Worm (Caenorhabditis elegans) whole organism, L2 larva: ENCODE results near the gene pssy-1.

Source experiments
- Y55F3AM.14 ChIP-seq: fragments of 200-800 bp; sonication (Bioruptor generic); optimal IDR thresholded peaks from 2 replicates; lab custom pipeline; 2018; ENCODE audit warnings: mild to moderate bottlenecking, missing genetic modification characterization, missing compliant biosample characterization
- ceh-82 ChIP-seq: fragments of 150-350 bp; optimal IDR thresholded peaks from 2 replicates; lab custom pipeline; 2014; ENCODE audit warnings: missing biosample characterization, missing genetic modification characterization
- egl-27 ChIP-seq: sonication (generic microtip); optimal IDR thresholded peaks from 3 replicates; lab custom pipeline; 2017; ENCODE audit warnings: missing biosample characterization, missing genetic modification reagents, missing genetic modification characterization
- fos-1 ChIP-seq: fragments of 150-350 bp; optimal IDR thresholded peaks from 2 replicates; lab custom pipeline; 2014; ENCODE audit warnings: missing biosample characterization, missing genetic modification characterization
- lin-39 ChIP-seq: fragments of 150-350 bp; optimal IDR thresholded peaks from 2 replicates; lab custom pipeline; 2014; ENCODE audit warnings: missing biosample characterization, missing genetic modification reagents, missing genetic modification characterization
- nhr-12 ChIP-seq: fragments of 150-350 bp; optimal IDR thresholded peaks from 2 replicates; lab custom pipeline; 2014; ENCODE audit warnings: missing biosample characterization, missing genetic modification characterization
- nhr-77 ChIP-seq: fragments of 150-350 bp; optimal IDR thresholded peaks from 2 replicates; lab custom pipeline; 2014; ENCODE audit warnings: missing biosample characterization, missing genetic modification characterization
- sem-4 ChIP-seq: fragments of 150-350 bp; optimal IDR thresholded peaks from 2 replicates; lab custom pipeline; 2014; ENCODE audit warnings: missing biosample characterization, missing genetic modification reagents, missing genetic modification characterization
- skn-1 ChIP-seq: sonication (generic microtip); optimal IDR thresholded peaks from 2 replicates; lab custom pipeline; 2017; ENCODE audit warnings: missing biosample characterization, missing genetic modification characterization
- unc-55 ChIP-seq: fragments of 150-350 bp; sonication (generic microtip); optimal IDR thresholded peaks from 3 replicates; lab custom pipeline; 2014; ENCODE audit warnings: missing biosample characterization, missing genetic modification reagents, missing genetic modification characterization
- unc-62 ChIP-seq: fragments of 150-350 bp; optimal IDR thresholded peaks from 2 replicates; lab custom pipeline; 2014; ENCODE audit warnings: missing biosample characterization, missing genetic modification reagents, missing genetic modification characterization
- zag-1 ChIP-seq: fragments of 150-350 bp; optimal IDR thresholded peaks from 2 replicates; lab custom pipeline; 2014; ENCODE audit warnings: missing biosample characterization, missing genetic modification characterization
- ztf-11 ChIP-seq: sonication (generic microtip); optimal IDR thresholded peaks from 2 replicates; lab custom pipeline; 2017; ENCODE audit warnings: missing biosample characterization, missing genetic modification characterization

- TF ChIP-seq sem-4 (no peak), ceh-82 (no peak), egl-27 (no peak), Y55F3AM.14 (GFP tag; lab: Kevin White, UChicago) (no peak), nhr-12 (no peak), nhr-77 (no peak), zag-1 (tag; lab: Kevin White, UChicago) (no peak), unc-62 (GFP tag; lab: Kevin White, UChicago) (no peak), ztf-11 (no peak), skn-1 (tag; lab: Kevin White, UChicago) (no peak), unc-55 (no peak), fos-1 (peak; percentile 5), lin-39 (tag; lab: Kevin White, UChicago) (no peak)
Measured at ce11 chrX:9984889-9985404, 19.6 kb downstream of the pssy-1 start, which contains the start of gene F19C6.5.
